Fruit fly (Drosophila melanogaster) whole organism, embryonic: ENCODE measurements around the gene alpha-Spec.
A peak's percentile ranks its signal among the peaks of the same experiment; 100 is the strongest.

ENCODE experiments used
- ATbp ChIP-seq: fragments of 200-800 bp; sonication (Bioruptor generic); optimal IDR thresholded peaks from 2 replicates; lab custom pipeline; 2017; ENCODE audit warnings: missing biosample characterization, mild to moderate bottlenecking, missing genetic modification characterization, missing genetic modification reagents
- CG10366 ChIP-seq: fragments of 200-800 bp; sonication (Bioruptor generic); IDR thresholded peaks from 2 replicates; pipeline ENCODE4 v1.3.6; 2022; ENCODE audit warnings: missing biosample characterization, missing genetic modification characterization
- CG10431 ChIP-seq: fragments of 200-800 bp; sonication (Bioruptor generic); optimal IDR thresholded peaks from 3 replicates; lab custom pipeline; 2018; ENCODE audit warnings: missing biosample characterization, mild to moderate bottlenecking, missing genetic modification characterization
- CG10543 ChIP-seq: fragments of 200-800 bp; sonication (Bioruptor generic); optimal IDR thresholded peaks from 3 replicates; lab custom pipeline; 2017; ENCODE audit warnings: missing biosample characterization, mild to moderate bottlenecking, missing genetic modification characterization, moderate library complexity
- CG11504 ChIP-seq: fragments of 200-800 bp; sonication (Bioruptor generic); optimal IDR thresholded peaks from 3 replicates; lab custom pipeline; 2019; ENCODE audit warnings: missing biosample characterization, mild to moderate bottlenecking, missing genetic modification characterization, moderate library complexity
- CG17829 ChIP-seq: fragments of 200-800 bp; optimal IDR thresholded peaks from 2 replicates; lab custom pipeline; 2019; ENCODE audit warnings: missing biosample characterization, mild to moderate bottlenecking, missing genetic modification characterization, moderate library complexity
- CG18619 ChIP-seq: fragments of 200-800 bp; sonication (Bioruptor generic); optimal IDR thresholded peaks from 3 replicates; lab custom pipeline; 2017; ENCODE audit warnings: missing biosample characterization, mild to moderate bottlenecking, missing genetic modification characterization
- CG2116 ChIP-seq: fragments of 200-800 bp; sonication (Bioruptor generic); optimal IDR thresholded peaks from 3 replicates; lab custom pipeline; 2018; ENCODE audit warnings: missing biosample characterization, mild to moderate bottlenecking, missing genetic modification characterization
- CG2120 ChIP-seq: fragments of 200-800 bp; sonication (Bioruptor generic); optimal IDR thresholded peaks from 3 replicates; lab custom pipeline; 2016; ENCODE audit warnings: missing biosample characterization, missing genetic modification characterization
- CG2889 ChIP-seq: fragments of 200-800 bp; sonication (Bioruptor generic); IDR thresholded peaks from 3 replicates; pipeline ENCODE4 v1.3.6; 2022; ENCODE audit warnings: missing biosample characterization, missing genetic modification characterization
- CG4328 ChIP-seq: fragments of 200-800 bp; sonication (Bioruptor generic); optimal IDR thresholded peaks from 3 replicates; lab custom pipeline; 2017; ENCODE audit warnings: missing biosample characterization, missing genetic modification reagents, missing genetic modification characterization
- CG6683 ChIP-seq: fragments of 200-800 bp; sonication (Bioruptor generic); optimal IDR thresholded peaks from 2 replicates; lab custom pipeline; 2017; ENCODE audit warnings: missing biosample characterization, mild to moderate bottlenecking, missing genetic modification characterization, missing genetic modification reagents
- CG7786 ChIP-seq: fragments of 200-800 bp; sonication (Bioruptor generic); optimal IDR thresholded peaks from 2 replicates; lab custom pipeline; 2016; ENCODE audit warnings: missing biosample characterization, missing genetic modification characterization
- CG8765 ChIP-seq: fragments of 200-800 bp; sonication (Bioruptor generic); IDR thresholded peaks from 2 replicates; pipeline ENCODE4 v1.3.6; 2022; ENCODE audit warnings: missing biosample characterization, missing genetic modification characterization
- Deaf1 ChIP-seq: fragments of 200-800 bp; optimal IDR thresholded peaks from 3 replicates; lab custom pipeline; 2019; ENCODE audit warnings: missing biosample characterization, mild to moderate bottlenecking, missing genetic modification characterization, moderate library complexity
- Eip74EF ChIP-seq, 2 experiments: fragments of 200-800 bp in 1 of 2; fragments of >200 bp in 1 of 2; sonication (Bioruptor generic) in 1 of 2; optimal IDR thresholded peaks; 2 replicates each; lab custom pipeline; 2017 to 2019; ENCODE audit warnings: missing biosample characterization in 2 of 2, missing genetic modification characterization in 2 of 2, mild to moderate bottlenecking in 1 of 2, moderate library complexity in 1 of 2
- HLHmδ ChIP-seq: fragments of 200-800 bp; sonication (Bioruptor generic); optimal IDR thresholded peaks from 2 replicates; lab custom pipeline; 2018; ENCODE audit warnings: missing biosample characterization, mild to moderate bottlenecking, missing genetic modification characterization, moderate library complexity
- Hr3 ChIP-seq: fragments of 200-800 bp; sonication (Bioruptor generic); optimal IDR thresholded peaks from 3 replicates; lab custom pipeline; 2016; ENCODE audit warnings: missing biosample characterization, missing genetic modification characterization
- Lpt ChIP-seq: fragments of >200 bp; optimal IDR thresholded peaks from 2 replicates; lab custom pipeline; 2018; ENCODE audit warnings: missing biosample characterization, missing genetic modification characterization
- Mad ChIP-seq: fragments of 200-800 bp; sonication (Bioruptor generic); optimal IDR thresholded peaks from 2 replicates; lab custom pipeline; 2016; ENCODE audit warnings: missing biosample characterization, missing genetic modification characterization
- NFAT ChIP-seq: fragments of 200-800 bp; sonication (Bioruptor generic); IDR thresholded peaks from 2 replicates; pipeline ENCODE4 v1.3.6; 2022; ENCODE audit warnings: missing biosample characterization, missing genetic modification characterization
- Side ChIP-seq: fragments of 200-800 bp; sonication (Bioruptor generic); optimal IDR thresholded peaks from 2 replicates; lab custom pipeline; 2016; ENCODE audit warnings: missing biosample characterization, missing genetic modification characterization
- Sox102F ChIP-seq: fragments of 200-800 bp; sonication (Bioruptor generic); optimal IDR thresholded peaks from 2 replicates; lab custom pipeline; 2018; ENCODE audit warnings: missing biosample characterization, mild to moderate bottlenecking, missing genetic modification characterization, moderate library complexity
- Sry-β ChIP-seq: fragments of 200-800 bp; sonication (Bioruptor generic); optimal IDR thresholded peaks from 2 replicates; lab custom pipeline; 2018; ENCODE audit warnings: missing biosample characterization, mild to moderate bottlenecking, missing genetic modification characterization, moderate library complexity
- Vsx1 ChIP-seq: fragments of 200-800 bp; sonication (Bioruptor generic); optimal IDR thresholded peaks from 2 replicates; lab custom pipeline; 2017; ENCODE audit warnings: missing biosample characterization, mild to moderate bottlenecking, missing genetic modification characterization, missing genetic modification reagents
- YL-1 ChIP-seq: fragments of 200-800 bp; sonication (Bioruptor generic); optimal IDR thresholded peaks from 3 replicates; lab custom pipeline; 2017; ENCODE audit warnings: missing biosample characterization, mild to moderate bottlenecking, missing genetic modification characterization
- al ChIP-seq: fragments of 200-800 bp; sonication (Bioruptor generic); IDR thresholded peaks from 2 replicates; pipeline ENCODE4 v1.3.6; 2022; ENCODE audit warnings: missing biosample characterization, missing genetic modification characterization
- ase ChIP-seq: fragments of 200-800 bp; sonication (Bioruptor generic); IDR thresholded peaks from 3 replicates; pipeline ENCODE4 v1.3.6; 2022; ENCODE audit warnings: missing biosample characterization, missing genetic modification characterization
- az2 ChIP-seq: fragments of 200-800 bp; sonication (Bioruptor generic); optimal IDR thresholded peaks from 3 replicates; lab custom pipeline; 2016; ENCODE audit warnings: missing biosample characterization, missing genetic modification characterization
- bcd ChIP-seq: fragments of 200-800 bp; sonication (Bioruptor generic); optimal IDR thresholded peaks from 2 replicates; lab custom pipeline; 2017; ENCODE audit warnings: missing biosample characterization, mild to moderate bottlenecking, missing genetic modification characterization
- br ChIP-seq: fragments of >200 bp; optimal IDR thresholded peaks from 2 replicates; lab custom pipeline; 2017
- bsh ChIP-seq, 2 experiments: fragments of 200-800 bp; sonication (Bioruptor generic); optimal IDR thresholded peaks; 2 replicates each; lab custom pipeline; 2017 to 2018; ENCODE audit warnings: mild to moderate bottlenecking in 2 of 2, missing biosample characterization in 2 of 2, missing genetic modification characterization in 2 of 2, moderate library complexity in 1 of 2
- caup ChIP-seq: fragments of 200-800 bp; sonication (Bioruptor generic); optimal IDR thresholded peaks from 3 replicates; lab custom pipeline; 2017; ENCODE audit warnings: missing biosample characterization, mild to moderate bottlenecking, missing genetic modification characterization, moderate library complexity; ENCODE audit not compliant: severe bottlenecking
- chn ChIP-seq: fragments of 200-800 bp; sonication (Bioruptor generic); optimal IDR thresholded peaks from 2 replicates; lab custom pipeline; 2016; ENCODE audit warnings: missing biosample characterization, missing genetic modification characterization
- crp ChIP-seq, 2 experiments: fragments of 200-800 bp; sonication (Bioruptor generic); optimal IDR thresholded peaks; 2 replicates in 1 of 2; 3 replicates in 1 of 2; lab custom pipeline; 2017; ENCODE audit warnings: missing biosample characterization in 2 of 2, missing genetic modification characterization in 2 of 2, mild to moderate bottlenecking in 1 of 2, moderate library complexity in 1 of 2
- dimm ChIP-seq: fragments of 200-800 bp; sonication (Bioruptor generic); IDR thresholded peaks from 2 replicates; pipeline ENCODE4 v1.3.6; 2022; ENCODE audit warnings: missing biosample characterization, missing genetic modification characterization
- dm ChIP-seq: fragments of 200-800 bp; sonication (Bioruptor generic); optimal IDR thresholded peaks from 3 replicates; lab custom pipeline; 2016; ENCODE audit warnings: missing biosample characterization, missing genetic modification characterization
- fd102C ChIP-seq: fragments of 200-800 bp; sonication (Bioruptor generic); optimal IDR thresholded peaks from 2 replicates; lab custom pipeline; 2018; ENCODE audit warnings: missing biosample characterization, mild to moderate bottlenecking, missing genetic modification characterization, moderate library complexity
- gcm ChIP-seq: fragments of 200-800 bp; sonication (Bioruptor generic); optimal IDR thresholded peaks from 2 replicates; lab custom pipeline; 2019; ENCODE audit warnings: missing biosample characterization, mild to moderate bottlenecking, missing genetic modification characterization, moderate library complexity
- gro ChIP-seq: fragments of 200-800 bp; sonication (Bioruptor generic); optimal IDR thresholded peaks from 2 replicates; lab custom pipeline; 2016; ENCODE audit warnings: missing biosample characterization, missing genetic modification characterization
- lmd ChIP-seq: fragments of 200-800 bp; sonication (Bioruptor generic); IDR thresholded peaks from 2 replicates; pipeline ENCODE4 v1.3.6; 2022; ENCODE audit warnings: missing biosample characterization, missing genetic modification characterization
- maf-S ChIP-seq: fragments of 200-800 bp; sonication (Bioruptor generic); optimal IDR thresholded peaks from 2 replicates; lab custom pipeline; 2016; ENCODE audit warnings: missing biosample characterization, missing genetic modification characterization
- nmo ChIP-seq: fragments of 200-800 bp; sonication (Bioruptor generic); optimal IDR thresholded peaks from 2 replicates; lab custom pipeline; 2018; ENCODE audit warnings: missing biosample characterization, mild to moderate bottlenecking, missing genetic modification characterization, moderate library complexity
- prd ChIP-seq, 3 experiments: fragments of >200 bp in 2 of 3; fragments of 200-800 bp in 1 of 3; sonication (Bioruptor generic) in 1 of 3; optimal IDR thresholded peaks in 2 of 3; IDR thresholded peaks in 1 of 3; 2 replicates in 2 of 3; 3 replicates in 1 of 3; pipeline versions ENCODE4 v1.3.6 to Lab custom; 2017 to 2022; ENCODE audit warnings: missing biosample characterization in 1 of 3, missing genetic modification characterization in 1 of 3
- sqz ChIP-seq: fragments of 200-800 bp; sonication (Bioruptor generic); optimal IDR thresholded peaks from 3 replicates; lab custom pipeline; 2018; ENCODE audit warnings: missing biosample characterization, mild to moderate bottlenecking, missing genetic modification characterization
- tap ChIP-seq: fragments of 200-800 bp; optimal IDR thresholded peaks from 3 replicates; lab custom pipeline; 2019; ENCODE audit warnings: missing biosample characterization, mild to moderate bottlenecking, missing genetic modification characterization, moderate library complexity
- twi ChIP-seq: fragments of 200-800 bp; optimal IDR thresholded peaks from 2 replicates; lab custom pipeline; 2019; ENCODE audit warnings: missing biosample characterization, mild to moderate bottlenecking, missing genetic modification characterization, moderate library complexity
- wek ChIP-seq: fragments of 200-800 bp; sonication (Bioruptor generic); optimal IDR thresholded peaks from 3 replicates; lab custom pipeline; 2018; ENCODE audit warnings: missing biosample characterization, mild to moderate bottlenecking, missing genetic modification characterization, moderate library complexity

The alpha-Spec gene

dm6 chr3L:1735603-1736002, 59.5 kb downstream of the alpha-Spec start, which contains the start of gene Oseg4 (continued):
- TF ChIP-seq CG18619 (GFP tag; lab: Kevin White, UChicago): no peak
- TF ChIP-seq bcd (GFP tag; lab: Kevin White, UChicago): no peak
- TF ChIP-seq CG2116 (GFP tag; lab: Kevin White, UChicago): peak; percentile 53
- TF ChIP-seq crp (GFP tag; optimal IDR thresholded peaks at IDR 0.05; lab: Kevin White, UChicago): peak in 1 of 2 experiments; percentile 28

dm6 chr3L:1730873-1731272, 64.3 kb downstream of the alpha-Spec start, which contains the start of gene drpr:
Gene drpr, minus strand, starts transcription at chr3L:1731107.
- TF ChIP-seq CG6683 (GFP tag; lab: Kevin White, UChicago) (no peak), Sox102F (GFP tag; lab: Kevin White, UChicago) (no peak), chn (GFP tag; lab: Kevin White, UChicago) (no peak), wek (GFP tag; lab: Kevin White, UChicago) (peak; percentile 30), sqz (GFP tag; lab: Kevin White, UChicago) (no peak), dm (GFP tag; lab: Kevin White, UChicago) (no peak), NFAT (GFP tag; lab: Robert Waterston, UW) (peak; percentile 40; the same call in 1 of the 2 replicates), ATbp (GFP tag; lab: Kevin White, UChicago) (no peak), Side (GFP tag; lab: Kevin White, UChicago) (no peak), Deaf1 (tag; lab: Kevin White, UChicago) (peak; percentile 25), Eip74EF (GFP tag; optimal IDR thresholded peaks at IDR 0.05; lab: Kevin White, UChicago) (peak in 1 of 2 experiments; percentile 22), CG8765 (GFP tag; lab: Robert Waterston, UW) (no peak), YL-1 (GFP tag; lab: Kevin White, UChicago) (peak; percentile 83), nmo (GFP tag; lab: Kevin White, UChicago) (peak; percentile 36), CG2120 (GFP tag; lab: Kevin White, UChicago) (peak; percentile 7), lmd (GFP tag; lab: Robert Waterston, UW) (no peak), HLHmδ (GFP tag; lab: Kevin White, UChicago) (peak; percentile 19), Vsx1 (no peak), CG10543 (no peak), CG17829 (tag; lab: Kevin White, UChicago) (peak; percentile 58), CG7786 (GFP tag; lab: Kevin White, UChicago) (no peak), caup (GFP tag; lab: Kevin White, UChicago) (peak; percentile 21), bsh (GFP tag; optimal IDR thresholded peaks at IDR 0.05; lab: Kevin White, UChicago) (no peak), CG10366 (no peak), CG4328 (GFP tag; lab: Kevin White, UChicago) (no peak), maf-S (GFP tag; lab: Kevin White, UChicago) (peak; percentile 18), gcm (GFP tag; lab: Kevin White, UChicago) (peak; percentile 18), twi (tag; lab: Kevin White, UChicago) (no peak), Mad (peak; percentile 3), br (no peak), CG2889 (GFP tag; lab: Robert Waterston, UW) (no peak), prd (optimal IDR thresholded peaks at IDR 0.05; lab: Kevin White, UChicago) (no peak), prd (GFP tag; IDR thresholded peaks at IDR 0.05; lab: Robert Waterston, UW) (no peak), Lpt (no peak), Sry-β (GFP tag; lab: Kevin White, UChicago) (peak; percentile 48), gro (GFP tag; lab: Kevin White, UChicago) (no peak), tap (tag; lab: Kevin White, UChicago) (no peak), CG10431 (GFP tag; lab: Kevin White, UChicago) (peak; percentile 17), CG11504 (tag; lab: Kevin White, UChicago) (peak; percentile 42), fd102C (GFP tag; lab: Kevin White, UChicago) (no peak), al (GFP tag; lab: Robert Waterston, UW) (no peak), ase (GFP tag; lab: Robert Waterston, UW) (no peak), dimm (GFP tag; lab: Robert Waterston, UW) (no peak), az2 (GFP tag; lab: Kevin White, UChicago) (no peak), CG18619 (GFP tag; lab: Kevin White, UChicago) (no peak), Hr3 (GFP tag; lab: Kevin White, UChicago) (no peak)
